Fruit fly (Drosophila melanogaster) whole organism, wandering third instar larva: Measurements from ENCODE around the gene Ndfip.
A peak's percentile ranks its signal among the peaks of the same experiment; 100 is the strongest.

ENCODE experiments used
- Abd-B ChIP-seq: fragments of >200 bp; optimal IDR thresholded peaks from 2 replicates; lab custom pipeline; 2017; ENCODE audit warnings: missing biosample characterization, missing genetic modification characterization
- CG9705 ChIP-seq: fragments of 200-800 bp; sonication (Bioruptor generic); optimal IDR thresholded peaks from 2 replicates; lab custom pipeline; 2018; ENCODE audit warnings: missing biosample characterization, mild to moderate bottlenecking, missing genetic modification characterization
- CrebA ChIP-seq: fragments of 200-800 bp; sonication (Bioruptor generic); optimal IDR thresholded peaks from 2 replicates; lab custom pipeline; 2016; ENCODE audit warnings: missing biosample characterization, mild to moderate bottlenecking, missing genetic modification characterization, borderline replicate concordance
- Hnf4 ChIP-seq: fragments of 200-800 bp; sonication (Bioruptor generic); optimal IDR thresholded peaks from 2 replicates; lab custom pipeline; 2016; ENCODE audit warnings: missing biosample characterization, mild to moderate bottlenecking, missing genetic modification characterization
- Hr83 ChIP-seq: fragments of 200-300 bp; sonication (Bioruptor generic); optimal IDR thresholded peaks from 2 replicates; lab custom pipeline; 2016; ENCODE audit warnings: missing biosample characterization, mild to moderate bottlenecking, missing genetic modification characterization, moderate library complexity; ENCODE audit not compliant: poor library complexity, severe bottlenecking
- Jra ChIP-seq: sonication (Bioruptor generic); optimal IDR thresholded peaks from 2 replicates; lab custom pipeline; 2016; ENCODE audit warnings: missing biosample characterization, missing genetic modification characterization
- Myc ChIP-seq: fragments of >200 bp; optimal IDR thresholded peaks from 2 replicates; lab custom pipeline; 2017
- br ChIP-seq: fragments of 200-800 bp; sonication (Bioruptor generic); optimal IDR thresholded peaks from 2 replicates; lab custom pipeline; 2016; ENCODE audit warnings: missing biosample characterization, missing genetic modification characterization
- foxo ChIP-seq, 2 experiments: fragments of 200-800 bp; sonication (Bioruptor generic); optimal IDR thresholded peaks; 2 replicates in 1 of 2; 3 replicates in 1 of 2; lab custom pipeline; 2016 to 2017; ENCODE audit warnings: missing biosample characterization in 2 of 2, missing genetic modification characterization in 2 of 2
- h ChIP-seq: fragments of 200-800 bp; sonication (Bioruptor generic); optimal IDR thresholded peaks from 3 replicates; lab custom pipeline; 2016; ENCODE audit warnings: missing biosample characterization, mild to moderate bottlenecking, missing genetic modification characterization
- pan ChIP-seq: fragments of >200 bp; optimal IDR thresholded peaks from 2 replicates; lab custom pipeline; 2017
- psq ChIP-seq: fragments of 200-800 bp; sonication (Bioruptor generic); optimal IDR thresholded peaks from 3 replicates; lab custom pipeline; 2017; ENCODE audit warnings: missing biosample characterization, mild to moderate bottlenecking, missing genetic modification characterization, moderate library complexity
- tai ChIP-seq: sonication (Bioruptor generic); optimal IDR thresholded peaks from 2 replicates; lab custom pipeline; 2016; ENCODE audit warnings: missing biosample characterization, missing genetic modification characterization

DNA sequence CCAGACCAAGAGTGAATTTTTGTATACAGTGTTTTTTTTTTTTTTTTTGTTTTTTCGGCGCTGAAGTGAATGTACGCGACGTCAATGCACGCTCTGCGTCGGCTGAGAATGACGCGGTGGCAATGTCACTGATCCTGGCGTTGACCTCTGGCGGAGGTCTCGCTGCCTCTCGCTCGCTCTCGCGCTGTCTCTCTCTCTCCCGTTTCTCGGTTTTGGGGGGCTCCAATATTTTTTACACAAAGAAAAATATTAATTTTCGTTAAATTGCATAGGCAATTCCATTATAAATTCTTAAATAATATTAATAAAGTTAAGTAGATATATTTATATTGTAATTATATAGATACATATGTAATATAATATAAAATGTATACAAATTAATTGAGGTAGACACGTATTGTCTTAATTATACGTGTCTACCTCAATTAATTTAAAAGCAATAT is 40.8 kb downstream of the Ndfip start:
- TF ChIP-seq Hr83 (GFP tag; lab: Kevin White, UChicago), result no peak
- no peak for TF ChIP-seq pan (lab: Kevin White, UChicago)
- no peak for TF ChIP-seq Hnf4 (GFP tag; lab: Kevin White, UChicago)
- no peak for TF ChIP-seq CG9705 (GFP tag; lab: Kevin White, UChicago)
- no peak for TF ChIP-seq Jra (GFP tag; lab: Kevin White, UChicago)
- TF ChIP-seq foxo (GFP tag; optimal IDR thresholded peaks at IDR 0.05; lab: Kevin White, UChicago), result peak in 1 of 2 experiments; percentile 32
- TF ChIP-seq tai (GFP tag; lab: Kevin White, UChicago), result peak; percentile 28
- no peak for TF ChIP-seq br (GFP tag; lab: Kevin White, UChicago)
- TF ChIP-seq CrebA (GFP tag; lab: Kevin White, UChicago), result no peak
- TF ChIP-seq h, result no peak
- no peak for TF ChIP-seq Abd-B
- TF ChIP-seq psq, result peak; percentile 2
- no peak for TF ChIP-seq Myc (lab: Kevin White, UChicago)
